Fruit fly (Drosophila melanogaster): ENCODE data around the gene Mcm5.

Mcm5 gene

dm6 chr3R:10836924-10837323, 48.6 kb downstream of the Mcm5 start:
- no peak for TF ChIP-seq Dll (optimal IDR thresholded peaks at IDR 0.05)
- TF ChIP-seq pan (optimal IDR thresholded peaks at IDR 0.05): no peak
- no peak for TF ChIP-seq usp (GFP tag; optimal IDR thresholded peaks at IDR 0.05)
- no peak for TF ChIP-seq psq (optimal IDR thresholded peaks at IDR 0.05)
- TF ChIP-seq EcR (GFP tag; optimal IDR thresholded peaks at IDR 0.05): no peak
- TF ChIP-seq CG8478 (optimal IDR thresholded peaks at IDR 0.05): no peak
